Worm (Caenorhabditis elegans) whole organism, L4/young adult: ENCODE data around the gene irld-22.

ENCODE experiments used
- W03F9.2 ChIP-seq: fragments of 150-350 bp; optimal IDR thresholded peaks from 2 replicates; lab custom pipeline; 2014; ENCODE audit warnings: missing biosample characterization, missing genetic modification characterization
- dao-5 ChIP-seq: sonication (generic microtip); optimal IDR thresholded peaks from 2 replicates; lab custom pipeline; 2016; ENCODE audit warnings: missing genotype, missing genetic modification characterization, moderate library complexity, missing compliant biosample characterization
- him-1 ChIP-seq: sonication (generic microtip); optimal IDR thresholded peaks from 2 replicates; lab custom pipeline; 2016; ENCODE audit warnings: missing genotype, missing genetic modification reagents, missing genetic modification characterization, missing compliant biosample characterization

Gene irld-22

ce11 chrV:3916480-3916879 lies 16.5 kb upstream of the irld-22 start, which contains the start of gene srx-67:
srx-67 (plus strand) TSS chrV:3916780.
- TF ChIP-seq dao-5 (no peak), W03F9.2 (tag; lab: Kevin White, UChicago) (no peak), him-1 (no peak)

- TF ChIP-seq dao-5 = no peak
- no peak for TF ChIP-seq him-1
- no peak for TF ChIP-seq W03F9.2 (tag; lab: Kevin White, UChicago)
Observed at ce11 chrV:3913131-3913530, 13.1 kb upstream of the irld-22 start.

ce11 chrV:3912472-3912871 lies 12.5 kb upstream of the irld-22 start, which contains the start of gene srx-68:
srx-68 (plus strand) TSS chrV:3912772.
- TF ChIP-seq W03F9.2 (tag; lab: Kevin White, UChicago) = no peak
- no peak for TF ChIP-seq him-1
- no peak for TF ChIP-seq dao-5

ce11 chrV:3905841-3906240 lies 5.8 kb upstream of the irld-22 start, which contains the start of gene nhr-156:
nhr-156 (plus strand) TSS chrV:3906106.
- TF ChIP-seq W03F9.2 (tag; lab: Kevin White, UChicago) = no peak
- no peak for TF ChIP-seq him-1
- no peak for TF ChIP-seq dao-5

- no peak for TF ChIP-seq him-1
- no peak for TF ChIP-seq W03F9.2 (tag; lab: Kevin White, UChicago)
- no peak for TF ChIP-seq dao-5
Observed at ce11 chrV:3903424-3903823, 3.4 kb upstream of the irld-22 start.

ce11 chrV:3902458-3903157 lies 2.6 kb upstream of the irld-22 start, which contains the start of the genes str-229 and srh-190:
str-229 (minus strand) TSS chrV:3902558.
srh-190 (plus strand) TSS chrV:3903107.
- TF ChIP-seq him-1 (no peak), W03F9.2 (tag; lab: Kevin White, UChicago) (no peak), dao-5 (no peak)

- TF ChIP-seq him-1 (no peak), dao-5 (no peak), W03F9.2 (tag; lab: Kevin White, UChicago) (no peak)
Observed at ce11 chrV:3896018-3896417, 4.0 kb downstream of the irld-22 start.

- TF ChIP-seq him-1 (no peak), W03F9.2 (tag; lab: Kevin White, UChicago) (no peak), dao-5 (no peak)
Observed at ce11 chrV:3894661-3895060, 5.3 kb downstream of the irld-22 start, which contains the start of gene sre-9. sre-9 (plus strand) TSS chrV:3894961.

- no peak for TF ChIP-seq him-1
- TF ChIP-seq dao-5 = no peak
- TF ChIP-seq W03F9.2 (tag; lab: Kevin White, UChicago) = no peak
Observed at ce11 chrV:3892361-3892904, 7.6 kb downstream of the irld-22 start, which contains the start of gene C17E7.4. C17E7.4 (plus strand) TSS chrV:3892854.

- TF ChIP-seq W03F9.2 (tag; lab: Kevin White, UChicago) = no peak
- no peak for TF ChIP-seq him-1
- TF ChIP-seq dao-5 = no peak
Observed at ce11 chrV:3891919-3892318, 8.1 kb downstream of the irld-22 start, which contains the start of gene C17E7.12. C17E7.12 (minus strand) TSS chrV:3892019.

- TF ChIP-seq W03F9.2 (tag; lab: Kevin White, UChicago) (no peak), dao-5 (no peak), him-1 (no peak)
Observed at ce11 chrV:3890761-3891160, 9.2 kb downstream of the irld-22 start, which contains the start of gene C17E7.9. C17E7.9 (minus strand) TSS chrV:3890861.

- no peak for TF ChIP-seq W03F9.2 (tag; lab: Kevin White, UChicago)
- TF ChIP-seq dao-5 = no peak
- no peak for TF ChIP-seq him-1
Observed at ce11 chrV:3889113-3889512, 10.9 kb downstream of the irld-22 start, which contains the start of gene C17E7.13. C17E7.13 (minus strand) TSS chrV:3889288.

ce11 chrV:3886104-3886503 lies 13.9 kb downstream of the irld-22 start, which contains the start of gene nhr-124:
nhr-124 (minus strand) TSS chrV:3886204.
- TF ChIP-seq dao-5 (no peak), him-1 (no peak), W03F9.2 (tag; lab: Kevin White, UChicago) (no peak)

ce11 chrV:3884550-3884949 lies 15.5 kb downstream of the irld-22 start:
- TF ChIP-seq him-1 (no peak), W03F9.2 (tag; lab: Kevin White, UChicago) (no peak), dao-5 (no peak)

ce11 chrV:3878223-3878622 lies 21.8 kb downstream of the irld-22 start, which contains the start of gene nhr-159:
nhr-159 (minus strand) TSS chrV:3878323.
- TF ChIP-seq W03F9.2 (tag; lab: Kevin White, UChicago) (no peak), him-1 (no peak), dao-5 (no peak)
